Worm (Caenorhabditis elegans) whole organism, late embryonic: ENCODE results near the gene Y82E9BL.1.

Experiments
- C08G9.2 ChIP-seq: sonication (generic microtip); optimal IDR thresholded peaks from 2 replicates; lab custom pipeline; 2016; ENCODE audit warnings: mild to moderate bottlenecking, missing genetic modification characterization, moderate library complexity, missing compliant biosample characterization
- C38D4.7 ChIP-seq: fragments of 200-800 bp; sonication (Bioruptor generic); optimal IDR thresholded peaks from 2 replicates; lab custom pipeline; 2018; ENCODE audit warnings: mild to moderate bottlenecking, missing genetic modification characterization, moderate library complexity, missing compliant biosample characterization
- F13H6.1 ChIP-seq: sonication (generic microtip); optimal IDR thresholded peaks from 2 replicates; lab custom pipeline; 2016; ENCODE audit warnings: missing genetic modification characterization, missing compliant biosample characterization
- K02D7.2 ChIP-seq: sonication (generic microtip); optimal IDR thresholded peaks from 2 replicates; lab custom pipeline; 2017; ENCODE audit warnings: mild to moderate bottlenecking, missing genetic modification characterization, missing compliant biosample characterization
- T23F11.4 ChIP-seq: fragments of 200-800 bp; sonication (Bioruptor generic); optimal IDR thresholded peaks from 2 replicates; lab custom pipeline; 2018; ENCODE audit warnings: mild to moderate bottlenecking, missing genetic modification characterization, missing compliant biosample characterization
- ama-1 ChIP-seq: fragments of 150-350 bp; optimal IDR thresholded peaks from 2 replicates; lab custom pipeline; 2014
- ceh-19 ChIP-seq: fragments of 200-800 bp; sonication (Bioruptor generic); optimal IDR thresholded peaks from 2 replicates; lab custom pipeline; 2018; ENCODE audit warnings: mild to moderate bottlenecking, missing genetic modification characterization, missing compliant biosample characterization
- ceh-2 ChIP-seq: sonication (generic microtip); optimal IDR thresholded peaks from 2 replicates; lab custom pipeline; 2016; ENCODE audit warnings: missing genotype, missing genetic modification characterization, missing compliant biosample characterization
- ceh-24 ChIP-seq: sonication (generic microtip); optimal IDR thresholded peaks from 2 replicates; lab custom pipeline; 2016; ENCODE audit warnings: mild to moderate bottlenecking, missing genetic modification characterization, missing compliant biosample characterization
- ceh-30 ChIP-seq: fragments of 150-350 bp; optimal IDR thresholded peaks from 2 replicates; lab custom pipeline; 2014; ENCODE audit warnings: missing biosample characterization, missing genetic modification characterization
- ceh-34 ChIP-seq: sonication (generic microtip); optimal IDR thresholded peaks from 2 replicates; lab custom pipeline; 2016; ENCODE audit warnings: mild to moderate bottlenecking, missing genetic modification characterization, missing compliant biosample characterization
- ceh-6 ChIP-seq: fragments of 200-800 bp; sonication (Bioruptor generic); optimal IDR thresholded peaks from 2 replicates; lab custom pipeline; 2018; ENCODE audit warnings: mild to moderate bottlenecking, missing genetic modification characterization, missing compliant biosample characterization
- ceh-9 ChIP-seq: sonication (generic microtip); optimal IDR thresholded peaks from 2 replicates; lab custom pipeline; 2016; ENCODE audit warnings: mild to moderate bottlenecking, missing genetic modification characterization, inconsistent platforms, missing compliant biosample characterization
- che-1 ChIP-seq: sonication (generic microtip); optimal IDR thresholded peaks from 2 replicates; lab custom pipeline; 2016; ENCODE audit warnings: mild to moderate bottlenecking, missing genetic modification characterization, missing compliant biosample characterization
- dmd-4 ChIP-seq: sonication (generic microtip); optimal IDR thresholded peaks from 2 replicates; lab custom pipeline; 2016; ENCODE audit warnings: borderline replicate concordance, missing genetic modification characterization, missing compliant biosample characterization
- elt-2 ChIP-seq: sonication (generic microtip); optimal IDR thresholded peaks from 2 replicates; lab custom pipeline; 2016; ENCODE audit warnings: missing genetic modification reagents, missing genetic modification characterization, missing compliant biosample characterization
- ets-4 ChIP-seq: sonication (generic microtip); optimal IDR thresholded peaks from 2 replicates; lab custom pipeline; 2016; ENCODE audit warnings: missing genetic modification characterization, missing compliant biosample characterization
- eyg-1 ChIP-seq: sonication (generic microtip); optimal IDR thresholded peaks from 2 replicates; lab custom pipeline; 2016; ENCODE audit warnings: missing genotype, missing genetic modification characterization, missing compliant biosample characterization
- fax-1 ChIP-seq: sonication (generic microtip); optimal IDR thresholded peaks from 2 replicates; lab custom pipeline; 2016; ENCODE audit warnings: missing genotype, missing genetic modification characterization, missing compliant biosample characterization
- fkh-10 ChIP-seq: fragments of 150-350 bp; optimal IDR thresholded peaks from 2 replicates; lab custom pipeline; 2014; ENCODE audit warnings: missing biosample characterization, missing genetic modification reagents, missing genetic modification characterization
- gmeb-2 ChIP-seq: sonication (generic microtip); optimal IDR thresholded peaks from 2 replicates; lab custom pipeline; 2016; ENCODE audit warnings: missing genetic modification characterization, inconsistent platforms, missing compliant biosample characterization
- hlh-15 ChIP-seq: sonication (generic microtip); optimal IDR thresholded peaks from 2 replicates; lab custom pipeline; 2016; ENCODE audit warnings: missing genetic modification characterization, missing compliant biosample characterization
- hlh-30 ChIP-seq: sonication (generic microtip); optimal IDR thresholded peaks from 2 replicates; lab custom pipeline; 2017; ENCODE audit warnings: antibody characterized with exemption, missing genetic modification characterization, missing compliant biosample characterization; ENCODE audit not compliant: insufficient read depth
- madf-2 ChIP-seq: sonication (generic microtip); optimal IDR thresholded peaks from 2 replicates; lab custom pipeline; 2017; ENCODE audit warnings: missing genetic modification characterization, missing compliant biosample characterization
- mec-3 ChIP-seq: sonication (generic microtip); optimal IDR thresholded peaks from 2 replicates; lab custom pipeline; 2016; ENCODE audit warnings: borderline replicate concordance, missing genetic modification characterization, missing compliant biosample characterization
- nfya-1 ChIP-seq: sonication (generic microtip); optimal IDR thresholded peaks from 2 replicates; lab custom pipeline; 2017; ENCODE audit warnings: missing genetic modification characterization, mild to moderate bottlenecking, missing compliant biosample characterization, antibody characterized with exemption, moderate library complexity
- odd-2 ChIP-seq: sonication (generic microtip); optimal IDR thresholded peaks from 2 replicates; lab custom pipeline; 2017; ENCODE audit warnings: antibody characterized with exemption, mild to moderate bottlenecking, missing genetic modification characterization, missing compliant biosample characterization
- pat-9 ChIP-seq: fragments of 200-800 bp; sonication (Bioruptor generic); optimal IDR thresholded peaks from 2 replicates; lab custom pipeline; 2018; ENCODE audit warnings: mild to moderate bottlenecking, missing genetic modification characterization, moderate library complexity, missing compliant biosample characterization
- pax-1 ChIP-seq: fragments of 150-350 bp; optimal IDR thresholded peaks from 2 replicates; lab custom pipeline; 2014; ENCODE audit warnings: missing biosample characterization, missing genetic modification characterization
- pha-2 ChIP-seq: sonication (generic microtip); optimal IDR thresholded peaks from 2 replicates; lab custom pipeline; 2017; ENCODE audit warnings: mild to moderate bottlenecking, missing genetic modification characterization, missing compliant biosample characterization
- pqm-1 ChIP-seq: sonication (generic microtip); optimal IDR thresholded peaks from 2 replicates; lab custom pipeline; 2016; ENCODE audit warnings: missing genetic modification characterization, missing compliant biosample characterization
- pros-1 ChIP-seq: fragments of 150-350 bp; optimal IDR thresholded peaks from 2 replicates; lab custom pipeline; 2014; ENCODE audit warnings: missing biosample characterization, missing genetic modification reagents, missing genetic modification characterization
- sdc-2 ChIP-seq: sonication (generic microtip); optimal IDR thresholded peaks from 2 replicates; lab custom pipeline; 2016; ENCODE audit warnings: missing genotype, missing genetic modification characterization, missing compliant biosample characterization
- sox-4 ChIP-seq: sonication (generic microtip); optimal IDR thresholded peaks from 2 replicates; lab custom pipeline; 2017; ENCODE audit warnings: mild to moderate bottlenecking, missing genetic modification characterization, inconsistent platforms, missing compliant biosample characterization
- syd-9 ChIP-seq: sonication (generic microtip); optimal IDR thresholded peaks from 2 replicates; lab custom pipeline; 2016; ENCODE audit warnings: mild to moderate bottlenecking, missing genetic modification characterization, moderate library complexity, missing compliant biosample characterization
- tbx-2 ChIP-seq: sonication (generic microtip); optimal IDR thresholded peaks from 2 replicates; lab custom pipeline; 2016; ENCODE audit warnings: missing genetic modification characterization, missing compliant biosample characterization
- tbx-7 ChIP-seq: sonication (generic microtip); optimal IDR thresholded peaks from 2 replicates; lab custom pipeline; 2016; ENCODE audit warnings: missing genotype, missing genetic modification characterization, missing compliant biosample characterization
- ttx-3 ChIP-seq: sonication (generic microtip); optimal IDR thresholded peaks from 2 replicates; lab custom pipeline; 2016; ENCODE audit warnings: missing genetic modification reagents, missing genetic modification characterization, missing compliant biosample characterization
- unc-42 ChIP-seq: sonication (generic microtip); optimal IDR thresholded peaks from 2 replicates; lab custom pipeline; 2016; ENCODE audit warnings: missing genotype, missing genetic modification characterization, missing compliant biosample characterization
- zip-5 ChIP-seq: sonication (generic microtip); optimal IDR thresholded peaks from 2 replicates; lab custom pipeline; 2016; ENCODE audit warnings: missing genetic modification characterization, missing compliant biosample characterization
- ztf-16 ChIP-seq: sonication (generic microtip); optimal IDR thresholded peaks from 2 replicates; lab custom pipeline; 2017; ENCODE audit warnings: missing genetic modification characterization, missing compliant biosample characterization

Gene Y82E9BL.1

ce11 chrIII:1347539-1347938, 7.7 kb downstream of the Y82E9BL.1 start, which contains the start of gene Y82E9BL.5:
TSS of gene Y82E9BL.5 (minus strand) at chrIII:1347639.
- TF ChIP-seq hlh-30 (tag; lab: Kevin White, UChicago) (no peak), ets-4 (tag; lab: Kevin White, UChicago) (no peak), sdc-2 (tag; lab: Kevin White, UChicago) (no peak)

- TF ChIP-seq K02D7.2, result no peak
- TF ChIP-seq F13H6.1, result no peak
- TF ChIP-seq C08G9.2 (tag; lab: Kevin White, UChicago), result no peak
- TF ChIP-seq che-1, result no peak
- TF ChIP-seq fax-1 (tag; lab: Kevin White, UChicago), result no peak
- no peak for TF ChIP-seq ceh-19 (GFP tag; lab: Kevin White, UChicago)
- TF ChIP-seq odd-2 (tag; lab: Kevin White, UChicago), result no peak
- TF ChIP-seq syd-9 (tag; lab: Kevin White, UChicago), result no peak
- TF ChIP-seq, all 69 proteins: peak for 0
These were observed 8.2 kb downstream of the Y82E9BL.1 start for ce11 chrIII:1347003-1347402.

ce11 chrIII:1345694-1346093, 9.5 kb downstream of the Y82E9BL.1 start, which contains the start of gene Y82E9BL.6:
TSS of gene Y82E9BL.6 (minus strand) at chrIII:1345794.
- TF ChIP-seq ama-1 (lab: Kevin White, UChicago) (no peak), hlh-30 (tag; lab: Kevin White, UChicago) (no peak), pax-1 (tag; lab: Kevin White, UChicago) (no peak), tbx-2 (tag; lab: Kevin White, UChicago) (no peak), nfya-1 (no peak), ceh-34 (tag; lab: Kevin White, UChicago) (no peak), sox-4 (no peak), ceh-6 (GFP tag; lab: Kevin White, UChicago) (no peak), pros-1 (tag; lab: Kevin White, UChicago) (no peak), ceh-2 (tag; lab: Kevin White, UChicago) (no peak), dmd-4 (tag; lab: Kevin White, UChicago) (no peak), ztf-16 (tag; lab: Kevin White, UChicago) (no peak), C38D4.7 (no peak), hlh-15 (no peak), K02D7.2 (no peak), ceh-19 (GFP tag; lab: Kevin White, UChicago) (no peak), pqm-1 (tag; lab: Kevin White, UChicago) (no peak), madf-2 (no peak), zip-5 (no peak)

- TF ChIP-seq elt-2 (tag; lab: Kevin White, UChicago) (no peak), pax-1 (tag; lab: Kevin White, UChicago) (no peak), tbx-7 (tag; lab: Kevin White, UChicago) (no peak), gmeb-2 (no peak), fkh-10 (GFP tag; lab: Kevin White, UChicago) (no peak), syd-9 (tag; lab: Kevin White, UChicago) (no peak), unc-42 (tag; lab: Kevin White, UChicago) (no peak), ets-4 (tag; lab: Kevin White, UChicago) (no peak), ttx-3 (tag; lab: Kevin White, UChicago) (no peak), mec-3 (tag; lab: Kevin White, UChicago) (no peak), hlh-15 (no peak)
These were observed 12.3 kb downstream of the Y82E9BL.1 start, which contains the start of gene fbxa-27 for ce11 chrIII:1342919-1343419. TSS of gene fbxa-27 (plus strand) at chrIII:1342969.

- no peak for TF ChIP-seq sox-4
- no peak for TF ChIP-seq tbx-2 (tag; lab: Kevin White, UChicago)
- no peak for TF ChIP-seq ceh-30
- TF ChIP-seq ceh-9, result no peak
- TF ChIP-seq che-1, result no peak
- no peak for TF ChIP-seq tbx-7 (tag; lab: Kevin White, UChicago)
- TF ChIP-seq ceh-24, result no peak
- TF ChIP-seq C08G9.2 (tag; lab: Kevin White, UChicago), result no peak
- TF ChIP-seq C38D4.7, result no peak
- no peak for TF ChIP-seq pha-2 (tag; lab: Kevin White, UChicago)
- no peak for TF ChIP-seq eyg-1
- TF ChIP-seq T23F11.4, result no peak
- no peak for TF ChIP-seq pat-9 (tag; lab: Kevin White, UChicago)
- no peak for TF ChIP-seq fkh-10 (GFP tag; lab: Kevin White, UChicago)
These were observed 12.7 kb downstream of the Y82E9BL.1 start, which contains the start of gene fbxa-26 for ce11 chrIII:1342488-1342887. TSS of gene fbxa-26 (minus strand) at chrIII:1342522.
